Fruit fly (Drosophila melanogaster) whole organism, embryonic: ENCODE measurements around the gene Scox.

Source experiments
- Antp ChIP-seq: fragments of 200-800 bp; sonication (Bioruptor generic); optimal IDR thresholded peaks from 3 replicates; lab custom pipeline; 2016; ENCODE audit warnings: missing biosample characterization, missing genetic modification characterization
- Blimp-1 ChIP-seq: fragments of 200-800 bp; sonication (Bioruptor generic); optimal IDR thresholded peaks from 3 replicates; lab custom pipeline; 2018; ENCODE audit warnings: missing biosample characterization, missing genetic modification characterization, mild to moderate bottlenecking, moderate library complexity, missing genetic modification reagents
- CG10209 ChIP-seq: fragments of 200-800 bp; sonication (Bioruptor generic); optimal IDR thresholded peaks from 3 replicates; lab custom pipeline; 2017; ENCODE audit warnings: missing biosample characterization, mild to moderate bottlenecking, missing genetic modification characterization, missing genetic modification reagents
- CG11247 ChIP-seq: fragments of 200-800 bp; sonication (Bioruptor generic); IDR thresholded peaks from 2 replicates; pipeline ENCODE4 v1.3.6; 2022; ENCODE audit warnings: missing biosample characterization, missing genetic modification characterization
- CG11560 ChIP-seq: fragments of 200-800 bp; sonication (Bioruptor generic); IDR thresholded peaks from 3 replicates; pipeline ENCODE4 v1.3.6; 2022; ENCODE audit warnings: missing biosample characterization, missing genetic modification characterization
- CG12104 ChIP-seq: fragments of 200-800 bp; sonication (Bioruptor generic); optimal IDR thresholded peaks from 3 replicates; lab custom pipeline; 2016; ENCODE audit warnings: missing biosample characterization, missing genetic modification characterization
- CG13287 ChIP-seq: fragments of 200-800 bp; sonication (Bioruptor generic); IDR thresholded peaks from 2 replicates; pipeline ENCODE4 v1.3.6; 2022; ENCODE audit warnings: missing biosample characterization, missing genetic modification characterization; ENCODE audit not compliant: partially characterized antibody
- CG14860 ChIP-seq: fragments of 200-800 bp; sonication (Bioruptor generic); IDR thresholded peaks from 3 replicates; pipeline ENCODE4 v1.3.6; 2022; ENCODE audit warnings: missing biosample characterization, missing genetic modification characterization; ENCODE audit not compliant: partially characterized antibody
- CG17186 ChIP-seq: fragments of 200-800 bp; sonication (Bioruptor generic); optimal IDR thresholded peaks from 3 replicates; lab custom pipeline; 2017; ENCODE audit warnings: missing biosample characterization, missing genetic modification reagents, missing genetic modification characterization
- CG17912 ChIP-seq: fragments of 200-800 bp; sonication (Bioruptor generic); optimal IDR thresholded peaks from 2 replicates; lab custom pipeline; 2018; ENCODE audit warnings: missing biosample characterization, mild to moderate bottlenecking, missing genetic modification characterization
- CG18262 ChIP-seq: fragments of 200-800 bp; optimal IDR thresholded peaks from 3 replicates; lab custom pipeline; 2019; ENCODE audit warnings: missing biosample characterization, mild to moderate bottlenecking, missing genetic modification characterization, moderate library complexity
- CG30431 ChIP-seq: fragments of 200-800 bp; sonication (Bioruptor generic); optimal IDR thresholded peaks from 2 replicates; lab custom pipeline; 2017; ENCODE audit warnings: missing biosample characterization, missing genetic modification characterization
- CG6654 ChIP-seq: fragments of 200-800 bp; sonication (Bioruptor generic); optimal IDR thresholded peaks from 2 replicates; lab custom pipeline; 2017; ENCODE audit warnings: missing biosample characterization, mild to moderate bottlenecking, missing genetic modification characterization
- CG6683 ChIP-seq: fragments of 200-800 bp; sonication (Bioruptor generic); optimal IDR thresholded peaks from 2 replicates; lab custom pipeline; 2017; ENCODE audit warnings: missing biosample characterization, mild to moderate bottlenecking, missing genetic modification characterization, missing genetic modification reagents
- CG7357 ChIP-seq: fragments of 200-800 bp; sonication (Bioruptor generic); IDR thresholded peaks from 3 replicates; pipeline ENCODE4 v1.3.6; 2022; ENCODE audit warnings: missing biosample characterization, missing genetic modification characterization
- CG7556 ChIP-seq: fragments of 200-800 bp; sonication (Bioruptor generic); optimal IDR thresholded peaks from 2 replicates; lab custom pipeline; 2017; ENCODE audit warnings: missing biosample characterization, mild to moderate bottlenecking, missing genetic modification characterization
- CG7745 ChIP-seq: fragments of 200-800 bp; sonication (Bioruptor generic); optimal IDR thresholded peaks from 2 replicates; lab custom pipeline; 2018; ENCODE audit warnings: missing biosample characterization, mild to moderate bottlenecking, missing genetic modification characterization, moderate library complexity
- CG8281 ChIP-seq: fragments of 200-800 bp; sonication (Bioruptor generic); optimal IDR thresholded peaks from 2 replicates; lab custom pipeline; 2018; ENCODE audit warnings: missing biosample characterization, mild to moderate bottlenecking, missing genetic modification characterization, moderate library complexity
- CG8359 ChIP-seq: fragments of 200-800 bp; sonication (Bioruptor generic); optimal IDR thresholded peaks from 2 replicates; lab custom pipeline; 2017; ENCODE audit warnings: missing biosample characterization, mild to moderate bottlenecking, missing genetic modification characterization, borderline replicate concordance
- ERR ChIP-seq: fragments of 200-800 bp; sonication (Bioruptor generic); optimal IDR thresholded peaks from 2 replicates; lab custom pipeline; 2016; ENCODE audit warnings: missing biosample characterization, missing genetic modification characterization
- H15 ChIP-seq: fragments of 200-800 bp; sonication (Bioruptor generic); IDR thresholded peaks from 3 replicates; pipeline ENCODE4 v1.3.6; 2022; ENCODE audit warnings: missing biosample characterization, missing genetic modification characterization
- Hr78 ChIP-seq, 2 experiments: fragments of 200-800 bp in 1 of 2; fragments of >200 bp in 1 of 2; sonication (Bioruptor generic) in 1 of 2; optimal IDR thresholded peaks; 2 replicates each; lab custom pipeline; 2017 to 2019; ENCODE audit warnings: missing biosample characterization in 2 of 2, missing genetic modification characterization in 2 of 2, mild to moderate bottlenecking in 1 of 2, moderate library complexity in 1 of 2
- MTF-1 ChIP-seq: fragments of 200-800 bp; sonication (Bioruptor generic); optimal IDR thresholded peaks from 2 replicates; lab custom pipeline; 2018; ENCODE audit warnings: missing biosample characterization, mild to moderate bottlenecking, missing genetic modification characterization, borderline replicate concordance
- Mad ChIP-seq: fragments of 200-800 bp; sonication (Bioruptor generic); optimal IDR thresholded peaks from 2 replicates; lab custom pipeline; 2016; ENCODE audit warnings: missing biosample characterization, missing genetic modification characterization
- Mrtf ChIP-seq: fragments of 200-800 bp; sonication (Bioruptor generic); IDR thresholded peaks from 3 replicates; pipeline ENCODE4 v1.3.6; 2022; ENCODE audit warnings: missing biosample characterization, missing genetic modification characterization
- Nf-YA ChIP-seq: fragments of 200-800 bp; sonication (Bioruptor generic); IDR thresholded peaks from 2 replicates; pipeline ENCODE4 v1.3.6; 2022; ENCODE audit warnings: missing biosample characterization, missing genetic modification characterization
- Oaz ChIP-seq: fragments of 200-800 bp; sonication (Bioruptor generic); IDR thresholded peaks from 2 replicates; pipeline ENCODE4 v1.3.6; 2022; ENCODE audit warnings: missing biosample characterization, missing genetic modification characterization
- Ravus ChIP-seq: fragments of 200-800 bp; sonication (Bioruptor generic); IDR thresholded peaks from 2 replicates; pipeline ENCODE4 v1.3.6; 2022; ENCODE audit warnings: missing biosample characterization, missing genetic modification characterization
- Side ChIP-seq: fragments of 200-800 bp; sonication (Bioruptor generic); optimal IDR thresholded peaks from 2 replicates; lab custom pipeline; 2016; ENCODE audit warnings: missing biosample characterization, missing genetic modification characterization
- Six4 ChIP-seq: fragments of 200-800 bp; sonication (Bioruptor generic); optimal IDR thresholded peaks from 2 replicates; lab custom pipeline; 2016; ENCODE audit warnings: missing biosample characterization, missing genetic modification characterization
- Sry-δ ChIP-seq: fragments of 200-800 bp; sonication (Bioruptor generic); optimal IDR thresholded peaks from 2 replicates; lab custom pipeline; 2016; ENCODE audit warnings: missing biosample characterization, missing genetic modification characterization
- ab ChIP-seq: fragments of 200-800 bp; sonication (Bioruptor generic); optimal IDR thresholded peaks from 2 replicates; lab custom pipeline; 2016; ENCODE audit warnings: missing biosample characterization, missing genetic modification characterization
- az2 ChIP-seq: fragments of 200-800 bp; sonication (Bioruptor generic); optimal IDR thresholded peaks from 3 replicates; lab custom pipeline; 2016; ENCODE audit warnings: missing biosample characterization, missing genetic modification characterization
- cad ChIP-seq: fragments of >200 bp; optimal IDR thresholded peaks from 2 replicates; lab custom pipeline; 2017; ENCODE audit warnings: missing biosample characterization, missing genetic modification characterization
- cato ChIP-seq: fragments of 200-800 bp; sonication (Bioruptor generic); optimal IDR thresholded peaks from 2 replicates; lab custom pipeline; 2016; ENCODE audit warnings: missing biosample characterization, missing genetic modification characterization, borderline replicate concordance
- cg ChIP-seq: fragments of 200-800 bp; sonication (Bioruptor generic); optimal IDR thresholded peaks from 3 replicates; lab custom pipeline; 2019; ENCODE audit warnings: missing biosample characterization, mild to moderate bottlenecking, missing genetic modification characterization, moderate library complexity
- corto ChIP-seq: fragments of 200-800 bp; sonication (Bioruptor generic); optimal IDR thresholded peaks from 2 replicates; lab custom pipeline; 2016; ENCODE audit warnings: missing biosample characterization, mild to moderate bottlenecking, missing genetic modification characterization, moderate library complexity
- dpn ChIP-seq, 2 experiments: fragments of 200-800 bp; sonication (Bioruptor generic); optimal IDR thresholded peaks; 3 replicates each; lab custom pipeline; 2016; ENCODE audit warnings: missing biosample characterization in 2 of 2, missing genetic modification characterization in 2 of 2
- gt ChIP-seq: fragments of 200-800 bp; sonication (Bioruptor generic); IDR thresholded peaks from 2 replicates; pipeline ENCODE4 v1.3.6; 2022; ENCODE audit warnings: missing biosample characterization, missing genetic modification characterization
- h ChIP-seq: fragments of >200 bp; optimal IDR thresholded peaks from 2 replicates; lab custom pipeline; 2017
- hkb ChIP-seq, 2 experiments: fragments of 200-800 bp in 1 of 2; fragments of >200 bp in 1 of 2; sonication (Bioruptor generic) in 1 of 2; IDR thresholded peaks in 1 of 2; optimal IDR thresholded peaks in 1 of 2; 2 replicates each; pipeline versions ENCODE4 v1.3.6 to Lab custom; 2017 to 2022; ENCODE audit warnings: missing biosample characterization in 1 of 2, missing genetic modification characterization in 1 of 2
- jigr1 ChIP-seq: fragments of 200-800 bp; sonication (Bioruptor generic); IDR thresholded peaks from 3 replicates; pipeline ENCODE4 v1.3.6; 2022; ENCODE audit warnings: missing biosample characterization, missing genetic modification characterization
- nerfin-2 ChIP-seq: fragments of 200-800 bp; sonication (Bioruptor generic); IDR thresholded peaks from 2 replicates; pipeline ENCODE4 v1.3.6; 2022; ENCODE audit warnings: missing biosample characterization, missing genetic modification characterization; ENCODE audit not compliant: partially characterized antibody
- org-1 ChIP-seq: fragments of 200-800 bp; sonication (Bioruptor generic); optimal IDR thresholded peaks from 2 replicates; lab custom pipeline; 2017; ENCODE audit warnings: missing biosample characterization, missing genetic modification characterization
- pb ChIP-seq: fragments of 200-800 bp; sonication (Bioruptor generic); optimal IDR thresholded peaks from 3 replicates; lab custom pipeline; 2016; ENCODE audit warnings: missing biosample characterization, missing genetic modification characterization
- pzg ChIP-seq: fragments of 200-800 bp; sonication (Bioruptor generic); optimal IDR thresholded peaks from 3 replicates; lab custom pipeline; 2018; ENCODE audit warnings: missing biosample characterization, mild to moderate bottlenecking, missing genetic modification characterization, moderate library complexity
- run ChIP-seq: fragments of 200-800 bp; sonication (Bioruptor generic); optimal IDR thresholded peaks from 3 replicates; lab custom pipeline; 2018; ENCODE audit warnings: missing biosample characterization, mild to moderate bottlenecking, missing genetic modification characterization
- sim ChIP-seq: fragments of 200-800 bp; sonication (Bioruptor generic); IDR thresholded peaks from 2 replicates; pipeline ENCODE4 v1.3.6; 2022; ENCODE audit warnings: missing biosample characterization, missing genetic modification characterization
- tap ChIP-seq: fragments of 200-800 bp; optimal IDR thresholded peaks from 3 replicates; lab custom pipeline; 2019; ENCODE audit warnings: missing biosample characterization, mild to moderate bottlenecking, missing genetic modification characterization, moderate library complexity
- unpg ChIP-seq: fragments of 200-800 bp; sonication (Bioruptor generic); optimal IDR thresholded peaks from 3 replicates; lab custom pipeline; 2018; ENCODE audit warnings: missing biosample characterization, mild to moderate bottlenecking, missing genetic modification characterization, moderate library complexity

The Scox gene

dm6 chr2L:4945300-4945699 is 23.4 kb downstream of the Scox start, which contains the start of the genes mRpL24 and betaggt-I (continued):
- peak; percentile 87 for TF ChIP-seq MTF-1 (GFP tag; lab: Kevin White, UChicago)
- peak; percentile 81 for TF ChIP-seq CG6654 (GFP tag; lab: Kevin White, UChicago)
- peak; percentile 94 for TF ChIP-seq CG7556
- TF ChIP-seq cato (GFP tag; lab: Kevin White, UChicago) = peak; percentile 89
- TF ChIP-seq pzg = peak; percentile 54
- peak; percentile 47 for TF ChIP-seq Antp
- peak; percentile 93 for TF ChIP-seq CG11247 (GFP tag; lab: Robert Waterston, UW)
- TF ChIP-seq H15 (GFP tag; lab: Robert Waterston, UW) = peak; percentile 96
- TF ChIP-seq Nf-YA (GFP tag; lab: Robert Waterston, UW) = peak; percentile 90
- TF ChIP-seq dpn (GFP tag; optimal IDR thresholded peaks at IDR 0.05; lab: Kevin White, UChicago) = peak; percentile 50 to 95
- peak; percentile 63 for TF ChIP-seq Side
- peak; percentile 59 for TF ChIP-seq ERR
- peak; percentile 89 for TF ChIP-seq corto
- TF ChIP-seq Sry-δ (GFP tag; lab: Kevin White, UChicago) = peak; percentile 33
- peak; percentile 95 for TF ChIP-seq tap (tag; lab: Kevin White, UChicago)
- TF ChIP-seq CG30431 (GFP tag; lab: Kevin White, UChicago) = peak; percentile 87
- TF ChIP-seq nerfin-2 = no peak
- TF ChIP-seq pb (GFP tag; lab: Kevin White, UChicago) = no peak
- peak; percentile 87 for TF ChIP-seq CG8281 (tag; lab: Kevin White, UChicago)
- peak; percentile 98 for TF ChIP-seq unpg (GFP tag; lab: Kevin White, UChicago)
- peak; percentile 94 for TF ChIP-seq CG12104 (GFP tag; lab: Kevin White, UChicago)
- TF ChIP-seq ab = peak; percentile 35
- TF ChIP-seq Mrtf = peak; percentile 91
- TF ChIP-seq Ravus = peak; percentile 87
- peak; percentile 36 for TF ChIP-seq CG17186 (GFP tag; lab: Kevin White, UChicago)
- TF ChIP-seq jigr1 (GFP tag; lab: Robert Waterston, UW) = peak; percentile 67; the same call in 2 of the 3 replicates
- peak; percentile 95 for TF ChIP-seq Oaz
- TF ChIP-seq CG7745 = peak; percentile 58
- TF ChIP-seq run (tag; lab: Kevin White, UChicago) = peak; percentile 88
- peak; percentile 92 for TF ChIP-seq Six4 (GFP tag; lab: Kevin White, UChicago)
- TF ChIP-seq CG17912 = peak; percentile 90
- TF ChIP-seq Hr78 (GFP tag; optimal IDR thresholded peaks at IDR 0.05; lab: Kevin White, UChicago) = no peak
- 0 out of 3 replicates have a peak, but pooled peaks have one; percentile 7 for TF ChIP-seq CG14860
- TF ChIP-seq hkb (optimal IDR thresholded peaks at IDR 0.05; lab: Kevin White, UChicago) = no peak
- TF ChIP-seq hkb (GFP tag; IDR thresholded peaks at IDR 0.05; lab: Robert Waterston, UW) = peak; percentile 97
- TF ChIP-seq az2 (GFP tag; lab: Kevin White, UChicago) = peak; percentile 94
- peak; percentile 92 for TF ChIP-seq sim
- TF ChIP-seq cg (GFP tag; lab: Kevin White, UChicago) = no peak
- peak; percentile 90 for TF ChIP-seq Mad (GFP tag; lab: Kevin White, UChicago)
- TF ChIP-seq cad = no peak
- TF ChIP-seq CG7357 = peak; percentile 86
- peak; percentile 66; the same call in 1 of the 2 replicates for TF ChIP-seq CG13287 (GFP tag; lab: Robert Waterston, UW)
- TF ChIP-seq gt (GFP tag; lab: Robert Waterston, UW) = peak; percentile 90
- peak; percentile 95 for TF ChIP-seq CG10209 (GFP tag; lab: Kevin White, UChicago)
- TF ChIP-seq CG11560 = peak; percentile 83
- TF ChIP-seq org-1 (GFP tag; lab: Kevin White, UChicago) = peak; percentile 86
- peak; percentile 94 for TF ChIP-seq Blimp-1 (GFP tag; lab: Kevin White, UChicago)
- TF ChIP-seq CG8359 = peak; percentile 77
- peak; percentile 90 for TF ChIP-seq CG6683
- no peak for TF ChIP-seq h (lab: Kevin White, UChicago)
- peak; percentile 97 for TF ChIP-seq CG18262 (tag; lab: Kevin White, UChicago)
